Worm (Caenorhabditis elegans): ENCODE data around the gene Y41G9A.6.
A peak's percentile ranks its signal among the peaks of the same experiment; 100 is the strongest.

Y41G9A.6 gene

DNA sequence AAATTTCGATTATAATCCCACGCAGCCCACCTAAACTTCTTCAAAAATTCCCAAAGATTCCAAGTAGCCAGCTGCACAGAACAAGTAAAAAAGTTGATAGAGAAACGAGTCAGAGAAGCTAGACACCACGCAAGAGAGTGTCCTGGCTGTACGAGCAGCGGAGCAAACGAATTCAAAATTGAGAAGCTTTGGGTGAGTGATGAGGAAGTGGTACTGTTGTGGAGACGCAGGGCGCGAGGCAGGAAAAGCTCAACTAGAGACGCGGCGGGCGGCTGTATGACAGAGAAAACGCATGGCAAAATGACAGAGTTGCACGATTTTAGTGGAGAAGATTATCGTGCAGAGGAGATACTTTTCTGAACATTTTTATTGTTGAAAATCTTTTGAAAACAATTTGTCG is 45.6 kb upstream of the Y41G9A.6 start (continued):
- TF ChIP-seq mab-9 (GFP tag; IDR thresholded peaks at IDR 0.05): no peak
- TF ChIP-seq jun-1 (tag; optimal IDR thresholded peaks at IDR 0.05): no peak
- no peak for TF ChIP-seq unc-62 (GFP tag; optimal IDR thresholded peaks at IDR 0.05)
- TF ChIP-seq ets-5 (GFP tag; IDR thresholded peaks at IDR 0.05): no peak
- TF ChIP-seq fkh-10 (GFP tag; optimal IDR thresholded peaks at IDR 0.05): peak; percentile 62
- TF ChIP-seq lin-14 (GFP tag; optimal IDR thresholded peaks at IDR 0.05): peak; percentile 86

DNA sequence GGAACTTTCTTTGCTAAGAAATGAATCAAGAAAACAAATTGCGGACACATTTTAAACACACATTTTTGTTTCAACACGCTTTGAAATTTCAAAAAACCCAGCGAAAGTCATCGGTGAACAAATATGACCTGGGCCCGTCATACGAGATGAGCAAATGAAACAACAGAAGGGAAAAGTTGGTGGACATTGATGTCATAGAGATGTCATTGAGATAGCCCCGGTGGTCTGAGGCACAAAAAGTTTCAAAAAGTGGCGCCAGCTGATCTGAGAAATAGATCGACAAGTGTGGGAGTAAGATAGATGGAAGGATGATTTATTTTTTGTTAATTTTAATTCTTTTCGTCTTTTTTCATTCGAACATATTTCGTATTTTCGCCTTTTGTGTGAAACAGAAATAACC is 45.1 kb upstream of the Y41G9A.6 start:
- TF ChIP-seq lin-14 (GFP tag; optimal IDR thresholded peaks at IDR 0.05): peak; percentile 20
- no peak for TF ChIP-seq unc-130 (tag; optimal IDR thresholded peaks at IDR 0.05)
- no peak for TF ChIP-seq grh-1 (GFP tag; IDR thresholded peaks at IDR 0.05)
- TF ChIP-seq lir-3 (tag; optimal IDR thresholded peaks at IDR 0.05; ENCODE audit: poor library complexity): no peak
- TF ChIP-seq unc-30 (tag; optimal IDR thresholded peaks at IDR 0.05): no peak
- peak; percentile 68 for TF ChIP-seq rnt-1 (tag; optimal IDR thresholded peaks at IDR 0.05)
- TF ChIP-seq fos-1 (tag; optimal IDR thresholded peaks at IDR 0.05): no peak
- no peak for TF ChIP-seq mab-9 (GFP tag; IDR thresholded peaks at IDR 0.05)
- no peak for TF ChIP-seq efl-1 (optimal IDR thresholded peaks at IDR 0.05)
- peak in 1 of 2 experiments; percentile 60 for TF ChIP-seq efl-1 (GFP tag; optimal IDR thresholded peaks at IDR 0.05 in 1 of 2)

DNA sequence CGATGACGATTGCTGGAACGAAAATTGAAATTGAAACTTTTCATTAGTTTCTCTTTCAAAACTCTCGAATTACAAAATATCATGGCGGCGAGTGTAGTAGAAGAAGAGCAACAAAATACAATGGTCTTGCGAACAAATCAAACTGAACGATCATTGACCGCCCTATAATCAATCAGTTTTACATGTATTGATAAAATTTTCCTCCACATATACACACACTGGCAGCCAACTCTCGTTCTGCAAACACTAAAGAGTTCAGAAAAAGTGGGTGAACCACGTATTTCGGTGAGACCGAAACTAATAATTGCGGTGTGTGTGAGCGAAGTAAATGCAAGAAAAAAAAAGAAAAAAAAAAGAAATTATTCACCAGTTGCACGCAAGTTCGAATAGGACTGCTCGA is 43.6 kb upstream of the Y41G9A.6 start:
- TF ChIP-seq nhr-28 (tag; optimal IDR thresholded peaks at IDR 0.05): no peak
- TF ChIP-seq nhr-85 (tag): peak; percentile 31

DNA sequence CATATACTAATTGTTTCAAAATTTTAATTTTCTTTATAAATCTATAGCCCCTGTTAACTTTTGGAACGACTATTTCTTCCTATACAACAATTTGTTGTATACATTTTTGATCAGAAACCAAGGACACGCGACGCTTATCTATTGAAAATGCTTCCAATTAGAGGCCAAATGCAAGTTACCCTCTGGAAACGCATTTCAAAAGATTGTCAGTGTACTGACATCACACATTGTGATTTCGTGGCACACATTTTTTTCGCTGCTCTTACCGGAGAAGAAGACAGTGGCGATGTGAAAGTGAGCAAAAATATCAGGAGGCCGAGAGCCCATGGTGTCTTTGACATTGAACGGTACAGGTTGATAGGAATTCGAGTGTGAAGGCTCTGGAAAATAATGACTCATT is 41.9 kb upstream of the Y41G9A.6 start, which contains the start of gene cnnm-3:
Gene cnnm-3 (minus strand): TSS at position 382 of the 400 bp plus-strand sequence.
- TF ChIP-seq nhr-20 (tag; optimal IDR thresholded peaks at IDR 0.05) (no peak), egl-27 (tag; optimal IDR thresholded peaks at IDR 0.05) (no peak), jun-1 (tag; optimal IDR thresholded peaks at IDR 0.05) (no peak), ztf-11 (tag; optimal IDR thresholded peaks at IDR 0.05) (no peak), Y116A8C.19 (tag; optimal IDR thresholded peaks at IDR 0.05; ENCODE audit: borderline replicate concordance) (no peak), nhr-237 (tag; optimal IDR thresholded peaks at IDR 0.05) (no peak), unc-98 (GFP tag; IDR thresholded peaks at IDR 0.05) (no peak)

DNA sequence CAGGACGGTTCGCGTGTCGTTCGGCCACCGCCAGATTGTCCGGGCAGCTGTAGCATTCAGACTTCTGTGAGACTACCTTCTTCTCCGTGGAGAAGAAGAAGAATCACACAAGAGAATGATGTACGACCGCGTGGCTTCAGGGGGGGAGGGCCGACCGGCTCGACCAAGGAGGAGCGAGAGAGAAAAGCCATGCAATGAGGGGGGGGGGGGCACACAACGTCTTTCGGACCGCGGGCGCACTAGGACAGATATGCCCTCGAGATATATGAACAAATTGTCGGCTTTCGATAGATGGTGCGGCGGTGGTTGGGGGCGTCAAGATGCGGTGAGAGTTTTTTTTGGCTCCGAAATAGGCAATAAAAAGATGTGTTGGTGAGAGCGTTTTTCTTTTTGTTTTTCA is 37.0 kb upstream of the Y41G9A.6 start:
- TF ChIP-seq nhr-84 (tag; optimal IDR thresholded peaks at IDR 0.05) (no peak), lin-14 (GFP tag; optimal IDR thresholded peaks at IDR 0.05) (peak; percentile 62), efl-1 (optimal IDR thresholded peaks at IDR 0.05) (no peak), efl-1 (GFP tag; optimal IDR thresholded peaks at IDR 0.05 in 1 of 2) (peak in 1 of 2 experiments; percentile 72), rnt-1 (tag; optimal IDR thresholded peaks at IDR 0.05) (peak; percentile 6), lir-3 (tag; optimal IDR thresholded peaks at IDR 0.05; ENCODE audit: poor library complexity) (no peak), dsc-1 (tag; optimal IDR thresholded peaks at IDR 0.05) (no peak), nhr-90 (tag; optimal IDR thresholded peaks at IDR 0.05; ENCODE audit: poor library complexity) (no peak)

DNA sequence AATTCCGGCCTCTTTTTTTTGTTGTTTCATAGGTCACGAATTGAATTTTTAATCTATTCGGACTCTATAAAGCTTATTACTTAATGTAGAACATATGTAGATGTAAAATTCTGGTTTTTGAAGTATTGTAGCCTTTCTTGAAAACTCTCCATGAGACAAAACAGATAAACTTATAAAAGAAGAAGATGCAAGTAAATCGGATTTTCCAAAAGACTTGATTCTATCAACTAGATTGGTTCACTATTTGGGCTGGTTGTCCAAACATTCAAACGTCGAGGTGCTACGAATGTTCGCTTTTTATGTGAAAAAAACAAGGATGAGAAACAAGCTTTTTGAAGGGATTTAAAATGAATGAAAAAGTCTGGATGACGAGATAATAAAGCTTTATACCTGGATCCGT is 36.4 kb upstream of the Y41G9A.6 start:
- TF ChIP-seq C16A3.4 (tag; optimal IDR thresholded peaks at IDR 0.05) (no peak), ces-1 (GFP tag; optimal IDR thresholded peaks at IDR 0.05) (peak; percentile 15), lin-14 (GFP tag; optimal IDR thresholded peaks at IDR 0.05) (peak; percentile 20), mep-1 (tag; optimal IDR thresholded peaks at IDR 0.05) (no peak)

DNA sequence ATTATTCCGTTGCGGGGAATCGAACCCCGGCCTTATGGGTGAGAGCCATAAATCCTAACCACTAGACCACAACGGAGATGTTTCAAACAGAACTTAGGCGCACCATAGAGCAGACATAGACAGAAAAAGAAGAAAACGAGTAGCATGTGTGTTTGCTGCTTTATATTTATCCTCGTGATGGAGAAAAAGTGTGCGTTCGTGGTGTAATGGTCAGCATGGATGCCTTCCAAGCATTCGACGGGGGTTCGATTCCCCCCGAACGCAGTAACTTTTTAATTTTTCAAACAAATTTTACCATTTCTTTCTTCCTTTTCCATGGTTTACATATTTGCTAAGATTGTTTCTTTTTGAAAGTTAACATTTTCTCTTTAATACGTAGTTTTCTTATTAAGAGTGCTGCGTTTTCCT is 32.4 kb upstream of the Y41G9A.6 start:
- TF ChIP-seq lsy-2 (tag; optimal IDR thresholded peaks at IDR 0.05) (peak; percentile 82 to 84), ztf-11 (tag; optimal IDR thresholded peaks at IDR 0.05) (peak; percentile 64 to 76), Y116A8C.19 (tag; optimal IDR thresholded peaks at IDR 0.05; ENCODE audit: borderline replicate concordance) (no peak), dsc-1 (tag; optimal IDR thresholded peaks at IDR 0.05) (peak; percentile 98), lin-15B (tag; optimal IDR thresholded peaks at IDR 0.05) (no peak), sup-37 (GFP tag; optimal IDR thresholded peaks at IDR 0.05) (peak; percentile 68), lin-13 (GFP tag; optimal IDR thresholded peaks at IDR 0.05) (peak; percentile 84), unc-62 (GFP tag; optimal IDR thresholded peaks at IDR 0.05) (no peak), nhr-90 (tag; optimal IDR thresholded peaks at IDR 0.05; ENCODE audit: poor library complexity) (peak; percentile 94), aha-1 (tag; optimal IDR thresholded peaks at IDR 0.05) (no peak), ceh-88 (GFP tag; IDR thresholded peaks at IDR 0.05) (peak; percentile 93), nhr-11 (tag; optimal IDR thresholded peaks at IDR 0.05) (peak; percentile 64), unc-130 (tag; optimal IDR thresholded peaks at IDR 0.05) (peak; percentile 72), tbx-2 (tag; optimal IDR thresholded peaks at IDR 0.05) (peak; percentile 92), ceh-90 (tag; optimal IDR thresholded peaks at IDR 0.05) (peak; percentile 28), hlh-4 (tag; optimal IDR thresholded peaks at IDR 0.05) (no peak), ceh-63 (GFP tag; optimal IDR thresholded peaks at IDR 0.05) (peak; percentile 76), tlp-1 (tag; optimal IDR thresholded peaks at IDR 0.05) (no peak), nhr-76 (tag; optimal IDR thresholded peaks at IDR 0.05) (peak; percentile 72), ets-5 (GFP tag; IDR thresholded peaks at IDR 0.05) (no peak)
